Worm (Caenorhabditis elegans): ENCODE results near the gene gtf-2E1.

gtf-2E1 gene

ce11 chrIV:17249691-17250181, 5.4 kb upstream of the gtf-2E1 start, which contains the start of gene eelo-2 (continued):
- peak; percentile 91 to 97 for TF ChIP-seq lsy-2 (tag; optimal IDR thresholded peaks at IDR 0.05)
- TF ChIP-seq ztf-11 (tag; optimal IDR thresholded peaks at IDR 0.05), result no peak
- TF ChIP-seq aha-1 (tag), result peak; percentile 99
- no peak for TF ChIP-seq ceh-28 (tag; optimal IDR thresholded peaks at IDR 0.05)
- TF ChIP-seq hlh-30 (tag; optimal IDR thresholded peaks at IDR 0.05; ENCODE audit: insufficient read depth), result peak; percentile 93
- TF ChIP-seq nhr-25 (tag; optimal IDR thresholded peaks at IDR 0.05; ENCODE audit: borderline replicate concordance, insufficient read depth), result peak; percentile 96
- TF ChIP-seq zip-11 (GFP tag; IDR thresholded peaks at IDR 0.05), result no peak
- peak; percentile 62 for TF ChIP-seq ceh-82 (tag; optimal IDR thresholded peaks at IDR 0.05)
- TF ChIP-seq unc-130 (GFP tag; optimal IDR thresholded peaks at IDR 0.05), result peak; percentile 93
- peak; percentile 96 for TF ChIP-seq F49E8.2 (tag; optimal IDR thresholded peaks at IDR 0.05; ENCODE audit: borderline replicate concordance)
- peak; percentile 97 for TF ChIP-seq lin-13 (GFP tag; optimal IDR thresholded peaks at IDR 0.05)
- TF ChIP-seq zag-1 (tag; optimal IDR thresholded peaks at IDR 0.05), result peak; percentile 86
- TF ChIP-seq hlh-11 (tag; optimal IDR thresholded peaks at IDR 0.05), result peak; percentile 97
- peak; percentile 99 for TF ChIP-seq mep-1 (tag; optimal IDR thresholded peaks at IDR 0.05)
- TF ChIP-seq egl-27 (tag; optimal IDR thresholded peaks at IDR 0.05), result peak; percentile 33
- peak in 1 of 2 experiments; percentile 99 for TF ChIP-seq unc-62 (GFP tag; optimal IDR thresholded peaks at IDR 0.05 in 1 of 2)
- TF ChIP-seq unc-62 (tag; optimal IDR thresholded peaks at IDR 0.05), result no peak
- TF ChIP-seq dmd-8 (GFP tag; IDR thresholded peaks at IDR 0.05), result 0 out of 2 replicates have a peak, but pooled peaks have one; percentile 13
- no peak for TF ChIP-seq unc-39 (tag; optimal IDR thresholded peaks at IDR 0.05)
- TF ChIP-seq nhr-111 (GFP tag; optimal IDR thresholded peaks at IDR 0.05), result no peak
- TF ChIP-seq spr-1 (tag; optimal IDR thresholded peaks at IDR 0.05), result peak; percentile 96
- peak; percentile 63 for TF ChIP-seq pqm-1 (tag; optimal IDR thresholded peaks at IDR 0.05)
- peak; percentile 96 for TF ChIP-seq spr-3 (GFP tag; optimal IDR thresholded peaks at IDR 0.05)
- TF ChIP-seq mxl-2 (GFP tag; conservative IDR thresholded peaks at IDR 0.05), result peak; percentile 86
- peak; percentile 97 for TF ChIP-seq fkh-10 (GFP tag; optimal IDR thresholded peaks at IDR 0.05)
- TF ChIP-seq rbr-2 (tag; optimal IDR thresholded peaks at IDR 0.05), result peak; percentile 98
- peak; percentile 97 for TF ChIP-seq nhr-11 (tag; optimal IDR thresholded peaks at IDR 0.05)
- TF ChIP-seq ceh-32 (tag; optimal IDR thresholded peaks at IDR 0.05; ENCODE audit: poor library complexity), result peak; percentile 75

DNA sequence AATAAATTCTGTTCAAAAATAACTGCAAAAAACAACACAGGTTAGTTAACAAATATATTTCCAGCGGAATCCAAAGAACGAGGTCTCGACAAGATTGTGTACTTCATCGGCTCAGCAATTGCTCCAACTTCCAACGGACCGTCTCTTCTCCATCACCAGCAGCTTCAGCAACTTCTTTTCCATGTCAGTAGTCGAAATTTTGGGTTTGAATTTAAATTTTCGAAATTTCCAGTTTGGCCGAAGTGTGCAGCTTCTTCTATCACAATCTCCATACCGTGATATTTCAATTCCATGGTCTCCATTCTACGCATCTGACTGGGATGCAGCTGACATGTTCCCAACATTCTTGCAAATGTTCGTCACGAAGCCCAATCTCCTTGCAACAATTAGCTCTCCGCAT, 1.7 kb upstream of the gtf-2E1 start:
- TF ChIP-seq sdz-12 (GFP tag; optimal IDR thresholded peaks at IDR 0.05) (no peak), aha-1 (tag) (peak; percentile 99)

DNA sequence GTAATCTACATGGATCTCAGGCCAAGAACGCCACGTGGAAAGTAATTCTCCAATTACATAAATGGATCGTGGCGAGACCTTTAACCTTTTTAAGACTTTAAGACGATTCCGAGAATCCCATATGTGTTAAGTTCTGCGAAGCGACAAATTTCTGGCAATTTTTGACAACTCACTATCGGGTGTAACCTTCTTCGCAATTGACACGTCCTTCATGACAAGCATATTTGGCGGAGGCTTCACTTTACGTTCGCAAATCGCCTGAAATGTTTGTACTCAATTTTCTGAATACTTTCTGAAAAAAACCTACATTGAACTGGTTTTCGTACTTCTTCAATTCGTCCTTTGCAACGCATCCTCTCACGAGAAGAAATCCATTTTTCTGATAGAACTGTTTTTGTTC, 3.7 kb downstream of the gtf-2E1 start:
- TF ChIP-seq daf-12 (tag; optimal IDR thresholded peaks at IDR 0.05) (no peak), aha-1 (tag) (peak; percentile 63)

ce11 chrIV:17259310-17259709, 4.2 kb downstream of the gtf-2E1 start, which contains the start of gene phyh-1:
TSS of gene phyh-1 (minus strand) at chrIV:17259410.
- TF ChIP-seq mxl-3 (GFP tag; optimal IDR thresholded peaks at IDR 0.05) (no peak), spr-3 (GFP tag; optimal IDR thresholded peaks at IDR 0.05) (no peak)

ce11 chrIV:17262385-17262784, 7.3 kb downstream of the gtf-2E1 start, which contains the start of gene ZK550.6:
TSS of gene ZK550.6 (minus strand) at chrIV:17262485.
- TF ChIP-seq ceh-32 (tag; optimal IDR thresholded peaks at IDR 0.05; ENCODE audit: poor library complexity), result no peak
- peak; percentile 17 for TF ChIP-seq aha-1 (tag)
- TF ChIP-seq unc-62 (GFP tag; optimal IDR thresholded peaks at IDR 0.05 in 1 of 2), result peak in 1 of 2 experiments; percentile 18
- no peak for TF ChIP-seq unc-62 (tag; optimal IDR thresholded peaks at IDR 0.05)
- no peak for TF ChIP-seq F10B5.3 (tag; optimal IDR thresholded peaks at IDR 0.05)

ce11 chrIV:17263714-17264113, 8.6 kb downstream of the gtf-2E1 start:
- TF ChIP-seq egl-43 (GFP tag; IDR thresholded peaks at IDR 0.05) (no peak), hlh-11 (tag; optimal IDR thresholded peaks at IDR 0.05) (peak; percentile 92), F44E2.7 (GFP tag; IDR thresholded peaks at IDR 0.05) (no peak), hif-1 (tag; optimal IDR thresholded peaks at IDR 0.05) (peak; percentile 7 to 96), nhr-6 (tag; optimal IDR thresholded peaks at IDR 0.05) (peak; percentile 31), nhr-42 (GFP tag; IDR thresholded peaks at IDR 0.05) (no peak), gei-8 (GFP tag; optimal IDR thresholded peaks at IDR 0.05) (no peak), nhr-10 (tag; optimal IDR thresholded peaks at IDR 0.05) (no peak), lin-13 (GFP tag; optimal IDR thresholded peaks at IDR 0.05) (peak; percentile 0), daf-8 (GFP tag; IDR thresholded peaks at IDR 0.05) (no peak), nhr-77 (tag; optimal IDR thresholded peaks at IDR 0.05) (peak; percentile 88), lsy-2 (tag; optimal IDR thresholded peaks at IDR 0.05) (peak in 1 of 2 experiments; percentile 34), unc-39 (tag; optimal IDR thresholded peaks at IDR 0.05) (no peak), Y105C5A.15 (GFP tag; IDR thresholded peaks at IDR 0.05) (no peak), hmg-1.1 (GFP tag; IDR thresholded peaks at IDR 0.05) (no peak)

Measured in whole organism, L4 larva.